Worm (Caenorhabditis elegans) whole organism, early embryonic: ENCODE measurements around the gene flp-18.

ENCODE experiments used
- F13C5.2 ChIP-seq: sonication (generic microtip); optimal IDR thresholded peaks from 2 replicates; lab custom pipeline; 2017; ENCODE audit warnings: mild to moderate bottlenecking, missing genetic modification characterization, inconsistent platforms, missing compliant biosample characterization
- ama-1 ChIP-seq: fragments of 150-350 bp; optimal IDR thresholded peaks from 2 replicates; lab custom pipeline; 2014
- ceh-36 ChIP-seq: sonication (generic microtip); optimal IDR thresholded peaks from 2 replicates; lab custom pipeline; 2016; ENCODE audit warnings: missing genetic modification characterization, inconsistent platforms, missing compliant biosample characterization
- ets-7 ChIP-seq: sonication (generic microtip); optimal IDR thresholded peaks from 2 replicates; lab custom pipeline; 2016; ENCODE audit warnings: missing genotype, missing genetic modification characterization, missing compliant biosample characterization
- hmbx-1 ChIP-seq: sonication (generic microtip); optimal IDR thresholded peaks from 2 replicates; lab custom pipeline; 2016; ENCODE audit warnings: mild to moderate bottlenecking, missing genetic modification characterization, missing compliant biosample characterization
- hmg-4 ChIP-seq: fragments of 200-800 bp; sonication (Bioruptor generic); optimal IDR thresholded peaks from 2 replicates; lab custom pipeline; 2018; ENCODE audit warnings: mild to moderate bottlenecking, missing genetic modification characterization, missing compliant biosample characterization
- pes-1 ChIP-seq: fragments of 200-800 bp; sonication (Bioruptor generic); IDR thresholded peaks from 2 replicates; pipeline ENCODE4 v1.3.6; 2022; ENCODE audit warnings: missing genetic modification reagents, missing genetic modification characterization, missing compliant biosample characterization
- sea-1 ChIP-seq: fragments of 200-800 bp; sonication (Bioruptor generic); conservative IDR thresholded peaks from 2 replicates; pipeline ENCODE4 v1.3.6; 2022; ENCODE audit warnings: missing genetic modification characterization, missing compliant biosample characterization
- tbx-37 ChIP-seq: fragments of 200-800 bp; sonication (Bioruptor generic); conservative IDR thresholded peaks from 2 replicates; pipeline ENCODE4 v1.3.6; 2022; ENCODE audit warnings: missing genetic modification reagents, missing genetic modification characterization, missing compliant biosample characterization

DNA sequence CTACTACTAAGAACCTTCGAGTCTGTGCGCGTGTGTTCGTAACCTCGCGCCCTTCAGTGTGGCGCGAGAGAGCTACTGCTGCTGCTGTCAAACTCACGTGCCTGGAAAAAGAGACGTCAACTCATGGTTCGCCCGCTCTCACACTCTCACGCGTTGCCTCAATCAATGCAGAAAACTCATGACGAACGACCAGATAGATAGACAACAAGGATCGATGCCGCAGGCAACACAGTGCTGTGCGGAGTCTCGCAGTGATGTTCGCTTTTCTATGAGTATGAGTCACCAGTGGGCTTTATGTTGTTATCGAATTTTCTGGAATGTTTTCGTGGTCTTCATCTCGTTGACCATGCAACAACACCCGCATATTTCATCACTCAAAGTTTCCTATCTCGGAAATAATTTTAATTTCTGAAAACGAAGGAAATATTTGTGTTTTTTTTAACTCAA, 46.8 kb downstream of the flp-18 start:
- no peak for TF ChIP-seq ama-1 (lab: Kevin White, UChicago)
- no peak for TF ChIP-seq pes-1
- no peak for TF ChIP-seq ets-7 (tag; lab: Kevin White, UChicago)
- no peak for TF ChIP-seq hmg-4
- TF ChIP-seq ceh-36 (tag; lab: Kevin White, UChicago): no peak
- no peak for TF ChIP-seq tbx-37
- no peak for TF ChIP-seq hmbx-1 (tag; lab: Kevin White, UChicago)
- TF ChIP-seq F13C5.2 (tag; lab: Kevin White, UChicago): no peak
- TF ChIP-seq sea-1 (GFP tag; lab: Robert Waterston, UW): no peak
